Fruit fly (Drosophila melanogaster) whole organism, prepupa: ENCODE data around the gene c11.1.

Source experiments
- Blimp-1 ChIP-seq: fragments of 200-800 bp; sonication (Bioruptor generic); optimal IDR thresholded peaks from 3 replicates; lab custom pipeline; 2017; ENCODE audit warnings: missing biosample characterization, missing genetic modification characterization, mild to moderate bottlenecking, moderate library complexity, missing genetic modification reagents
- CG10631 ChIP-seq: fragments of 200-800 bp; sonication (Bioruptor generic); optimal IDR thresholded peaks from 2 replicates; lab custom pipeline; 2016; ENCODE audit warnings: missing biosample characterization, missing genetic modification characterization
- CG10669 ChIP-seq: fragments of 200-800 bp; sonication (Bioruptor generic); optimal IDR thresholded peaks from 3 replicates; lab custom pipeline; 2018; ENCODE audit warnings: missing biosample characterization, mild to moderate bottlenecking, missing genetic modification characterization, moderate library complexity
- CG11294 ChIP-seq: fragments of 200-800 bp; sonication (Bioruptor generic); IDR thresholded peaks from 2 replicates; pipeline ENCODE4 v1.3.6; 2022; ENCODE audit warnings: missing biosample characterization, missing genetic modification characterization
- CG11762 ChIP-seq: fragments of 200-800 bp; sonication (Bioruptor generic); optimal IDR thresholded peaks from 3 replicates; lab custom pipeline; 2016; ENCODE audit warnings: missing biosample characterization, missing genetic modification characterization; ENCODE audit not compliant: insufficient read depth
- CG15336 ChIP-seq: fragments of 200-800 bp; sonication (Bioruptor generic); IDR thresholded peaks from 2 replicates; pipeline ENCODE4 v1.3.6; 2022; ENCODE audit warnings: missing biosample characterization, missing genetic modification characterization
- CG16779 ChIP-seq: fragments of 200-800 bp; sonication (Bioruptor generic); optimal IDR thresholded peaks from 3 replicates; lab custom pipeline; 2017; ENCODE audit warnings: missing biosample characterization, mild to moderate bottlenecking, missing genetic modification characterization
- CG31627 ChIP-seq: fragments of 200-800 bp; sonication (Bioruptor generic); optimal IDR thresholded peaks from 3 replicates; lab custom pipeline; 2016; ENCODE audit warnings: missing biosample characterization, missing genetic modification characterization
- CG32006 ChIP-seq: fragments of 200-800 bp; sonication (Bioruptor generic); optimal IDR thresholded peaks from 3 replicates; lab custom pipeline; 2017; ENCODE audit warnings: missing biosample characterization, mild to moderate bottlenecking, missing genetic modification characterization
- CG3919 ChIP-seq: fragments of 200-800 bp; sonication (Bioruptor generic); optimal IDR thresholded peaks from 3 replicates; lab custom pipeline; 2016; ENCODE audit warnings: missing biosample characterization, missing genetic modification characterization
- CG4318 ChIP-seq: fragments of 200-800 bp; sonication (Bioruptor generic); optimal IDR thresholded peaks from 3 replicates; lab custom pipeline; 2017; ENCODE audit warnings: missing biosample characterization, mild to moderate bottlenecking, missing genetic modification characterization
- CG6276 ChIP-seq: fragments of 200-800 bp; sonication (Bioruptor generic); optimal IDR thresholded peaks from 2 replicates; lab custom pipeline; 2017; ENCODE audit warnings: missing biosample characterization, mild to moderate bottlenecking, missing genetic modification characterization
- CG6854 ChIP-seq: fragments of 200-800 bp; sonication (Bioruptor generic); optimal IDR thresholded peaks from 2 replicates; lab custom pipeline; 2017; ENCODE audit warnings: missing biosample characterization, mild to moderate bottlenecking, missing genetic modification characterization
- CG7368 ChIP-seq: fragments of 200-800 bp; sonication (Bioruptor generic); optimal IDR thresholded peaks from 3 replicates; lab custom pipeline; 2016; ENCODE audit warnings: missing biosample characterization, missing genetic modification characterization
- CG8319 ChIP-seq: fragments of 200-800 bp; sonication (Bioruptor generic); optimal IDR thresholded peaks from 3 replicates; lab custom pipeline; 2016; ENCODE audit warnings: missing biosample characterization, missing genetic modification characterization
- CG8632 ChIP-seq: fragments of 200-800 bp; sonication (Bioruptor generic); optimal IDR thresholded peaks from 3 replicates; lab custom pipeline; 2016; ENCODE audit warnings: missing biosample characterization, missing genetic modification characterization
- CG9139 ChIP-seq: fragments of 200-800 bp; sonication (Bioruptor generic); optimal IDR thresholded peaks from 3 replicates; lab custom pipeline; 2017; ENCODE audit warnings: missing biosample characterization, mild to moderate bottlenecking, missing genetic modification characterization
- Eip78C ChIP-seq: fragments of 200-800 bp; sonication (Bioruptor generic); peaks from one replicate; lab custom pipeline; 2016; ENCODE audit warnings: missing biosample characterization, missing genetic modification characterization
- Hr38 ChIP-seq: sonication (Bioruptor generic); optimal IDR thresholded peaks from 2 replicates; lab custom pipeline; 2016; ENCODE audit warnings: missing biosample characterization, missing genetic modification characterization
- Hr4 ChIP-seq: fragments of 200-800 bp; sonication (Bioruptor generic); optimal IDR thresholded peaks from 3 replicates; lab custom pipeline; 2016; ENCODE audit warnings: missing biosample characterization, missing genetic modification characterization
- Met ChIP-seq: fragments of 200-800 bp; sonication (Bioruptor generic); optimal IDR thresholded peaks from 3 replicates; lab custom pipeline; 2016; ENCODE audit warnings: missing biosample characterization, missing genetic modification characterization
- OdsH ChIP-seq: fragments of 200-800 bp; sonication (Bioruptor generic); optimal IDR thresholded peaks from 3 replicates; lab custom pipeline; 2016; ENCODE audit warnings: missing biosample characterization, missing genetic modification characterization
- Smox ChIP-seq: fragments of 200-800 bp; sonication (Bioruptor generic); optimal IDR thresholded peaks from 3 replicates; lab custom pipeline; 2016; ENCODE audit warnings: missing biosample characterization, missing genetic modification characterization
- Sox14 ChIP-seq: fragments of 200-800 bp; sonication (Bioruptor generic); optimal IDR thresholded peaks from 3 replicates; lab custom pipeline; 2016; ENCODE audit warnings: missing biosample characterization, missing genetic modification characterization
- achi ChIP-seq: fragments of 200-800 bp; sonication (Bioruptor generic); optimal IDR thresholded peaks from 3 replicates; lab custom pipeline; 2016; ENCODE audit warnings: missing biosample characterization, missing genetic modification characterization
- dsx ChIP-seq: fragments of 200-800 bp; optimal IDR thresholded peaks from 3 replicates; lab custom pipeline; 2019; ENCODE audit warnings: missing biosample characterization, mild to moderate bottlenecking, missing genetic modification characterization, moderate library complexity; ENCODE audit not compliant: poor library complexity, severe bottlenecking
- esn ChIP-seq: fragments of 200-800 bp; sonication (Bioruptor generic); optimal IDR thresholded peaks from 2 replicates; lab custom pipeline; 2016; ENCODE audit warnings: missing biosample characterization, mild to moderate bottlenecking, missing genetic modification characterization, moderate library complexity
- fd85E ChIP-seq: fragments of 200-800 bp; sonication (Bioruptor generic); optimal IDR thresholded peaks from 3 replicates; lab custom pipeline; 2016; ENCODE audit warnings: missing biosample characterization, missing genetic modification characterization
- fkh ChIP-seq: fragments of 200-800 bp; sonication (Bioruptor generic); optimal IDR thresholded peaks from 3 replicates; lab custom pipeline; 2017; ENCODE audit warnings: missing biosample characterization, mild to moderate bottlenecking, missing genetic modification characterization, moderate library complexity
- pdm3 ChIP-seq: fragments of 200-800 bp; sonication (Bioruptor generic); optimal IDR thresholded peaks from 3 replicates; lab custom pipeline; 2016; ENCODE audit warnings: missing biosample characterization, missing genetic modification characterization
- salr ChIP-seq, 2 experiments: fragments of 200-800 bp; sonication (Bioruptor generic); optimal IDR thresholded peaks; 3 replicates each; lab custom pipeline; 2016 to 2018; ENCODE audit warnings: missing biosample characterization in 2 of 2, missing genetic modification characterization in 2 of 2, mild to moderate bottlenecking in 1 of 2
- spab ChIP-seq: fragments of 200-800 bp; sonication (Bioruptor generic); optimal IDR thresholded peaks from 2 replicates; lab custom pipeline; 2017; ENCODE audit warnings: missing biosample characterization, mild to moderate bottlenecking, missing genetic modification characterization, missing genetic modification reagents
- ss ChIP-seq, 2 experiments: fragments of 200-800 bp; sonication (Bioruptor generic); optimal IDR thresholded peaks; 2 replicates in 1 of 2; 3 replicates in 1 of 2; lab custom pipeline; 2017 to 2018; ENCODE audit warnings: mild to moderate bottlenecking in 2 of 2, missing biosample characterization in 2 of 2, missing genetic modification characterization in 2 of 2, moderate library complexity in 1 of 2
- svp ChIP-seq: fragments of 200-800 bp; sonication (Bioruptor generic); peaks from one replicate; lab custom pipeline; 2016; ENCODE audit warnings: missing biosample characterization, missing genetic modification characterization
- topi ChIP-seq: fragments of 200-800 bp; sonication (Bioruptor generic); optimal IDR thresholded peaks from 3 replicates; lab custom pipeline; 2016; ENCODE audit warnings: missing biosample characterization, missing genetic modification characterization
- vri ChIP-seq: fragments of 200-800 bp; sonication (Bioruptor generic); optimal IDR thresholded peaks from 3 replicates; lab custom pipeline; 2016; ENCODE audit warnings: missing biosample characterization, mild to moderate bottlenecking, missing genetic modification characterization

The c11.1 gene

DNA sequence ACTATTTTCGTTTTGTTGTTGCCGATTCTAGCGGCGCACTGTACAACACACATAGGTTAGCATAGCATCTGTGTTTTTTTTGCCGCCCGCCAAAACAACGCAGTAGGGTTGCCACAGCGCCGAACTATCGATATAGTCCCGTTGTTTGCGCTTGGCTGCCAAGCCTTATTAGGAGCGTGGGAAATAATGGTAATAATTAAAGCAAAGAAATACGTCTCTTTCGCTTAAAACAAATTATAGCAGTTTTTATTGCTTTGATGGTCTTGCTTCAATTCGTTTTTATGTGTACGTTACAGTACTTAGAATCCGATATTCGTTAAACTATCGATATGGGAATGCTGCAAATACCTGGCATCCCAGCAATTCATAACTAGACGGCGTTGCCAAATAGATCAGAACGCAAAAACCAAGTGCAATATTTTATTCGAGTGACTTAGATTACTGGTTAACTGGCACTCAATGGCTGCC, 39.5 kb downstream of the c11.1 start, which contains the start of the genes mxc and Larp7 (continued):
- no peak for TF ChIP-seq OdsH (GFP tag; lab: Kevin White, UChicago)
- no peak for TF ChIP-seq CG10669 (GFP tag; lab: Kevin White, UChicago)
- peak; percentile 65 for TF ChIP-seq esn
- no peak for TF ChIP-seq CG9139 (GFP tag; lab: Kevin White, UChicago)

DNA sequence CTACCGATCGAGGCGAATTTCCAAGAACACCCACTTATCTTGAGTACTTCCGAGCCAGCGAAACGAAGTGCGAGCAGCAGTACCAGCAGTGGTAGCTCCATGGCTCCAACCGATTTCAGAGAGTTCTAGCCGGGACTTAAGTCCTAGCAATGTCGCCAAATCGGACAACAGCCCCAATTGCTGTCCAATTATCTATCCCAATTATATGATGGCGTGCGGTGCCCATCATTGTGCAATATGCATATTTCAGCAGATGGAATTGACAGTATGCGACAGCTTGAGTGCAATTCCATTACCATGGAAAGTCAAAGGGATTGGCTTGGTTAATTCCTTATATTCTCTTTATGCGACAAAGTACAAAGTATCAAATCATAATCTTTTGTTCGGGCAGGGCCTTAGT, 46.4 kb downstream of the c11.1 start, which contains the start of gene Ir8a:
TSS of gene Ir8a (minus strand) at position 101 of the 400 bp plus-strand sequence.
- TF ChIP-seq dsx (GFP tag; lab: Kevin White, UChicago) (no peak), CG16779 (tag; lab: Kevin White, UChicago) (no peak), CG32006 (GFP tag; lab: Kevin White, UChicago) (no peak), CG15336 (GFP tag; lab: Robert Waterston, UW) (no peak), CG7368 (GFP tag; lab: Kevin White, UChicago) (no peak), CG10631 (no peak), Met (no peak), Blimp-1 (no peak), Smox (GFP tag; lab: Kevin White, UChicago) (no peak), CG3919 (GFP tag; lab: Kevin White, UChicago) (no peak), CG11762 (GFP tag; lab: Kevin White, UChicago) (no peak), CG6854 (GFP tag; lab: Kevin White, UChicago) (no peak), Hr4 (GFP tag; lab: Kevin White, UChicago) (no peak), achi (GFP tag; lab: Kevin White, UChicago) (no peak), CG11294 (GFP tag; lab: Robert Waterston, UW) (no peak), vri (GFP tag; lab: Kevin White, UChicago) (no peak), pdm3 (GFP tag; lab: Kevin White, UChicago) (no peak), topi (no peak), fkh (GFP tag; lab: Kevin White, UChicago) (no peak), svp (GFP tag; lab: Kevin White, UChicago) (no peak)

DNA sequence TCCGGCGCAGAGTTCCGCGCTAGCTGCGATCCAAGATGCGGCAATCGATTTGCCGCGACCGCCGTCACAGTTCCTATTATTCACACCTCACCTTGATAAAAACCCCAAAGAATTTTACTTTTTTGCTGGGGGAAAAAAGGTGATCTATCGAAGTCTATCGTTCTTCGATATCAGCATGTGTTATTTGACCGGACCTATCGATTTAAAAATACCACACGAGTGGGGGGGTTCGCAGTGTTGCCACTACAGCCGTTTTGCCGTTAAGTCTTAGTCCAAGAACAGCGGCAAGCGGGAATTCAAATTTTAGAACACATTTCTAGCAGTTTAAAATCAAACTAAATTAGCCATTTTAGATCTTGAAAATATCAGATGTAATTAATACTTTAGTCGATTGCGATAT, 50.7 kb downstream of the c11.1 start, which contains the start of gene CG12121:
TSS of gene CG12121 (minus strand) at position 180 of the 400 bp plus-strand sequence.
- no peak for TF ChIP-seq CG4318
- no peak for TF ChIP-seq CG11762 (GFP tag; lab: Kevin White, UChicago)
- no peak for TF ChIP-seq spab (GFP tag; lab: Kevin White, UChicago)
- TF ChIP-seq CG6276 = no peak
- no peak for TF ChIP-seq CG8319
- TF ChIP-seq Sox14 (GFP tag; lab: Kevin White, UChicago) = no peak
- TF ChIP-seq fd85E (GFP tag; lab: Kevin White, UChicago) = no peak
- TF ChIP-seq Hr38 (GFP tag; lab: Kevin White, UChicago) = no peak
- TF ChIP-seq CG3919 (GFP tag; lab: Kevin White, UChicago) = no peak
- no peak for TF ChIP-seq ss (GFP tag; optimal IDR thresholded peaks at IDR 0.05; lab: Kevin White, UChicago)
- TF ChIP-seq CG8632 (GFP tag; lab: Kevin White, UChicago) = no peak
- TF ChIP-seq CG31627 (GFP tag; lab: Kevin White, UChicago) = no peak
- no peak for TF ChIP-seq salr (GFP tag; optimal IDR thresholded peaks at IDR 0.05; lab: Kevin White, UChicago)

- TF ChIP-seq Eip78C (GFP tag; lab: Kevin White, UChicago) (no peak), achi (GFP tag; lab: Kevin White, UChicago) (no peak), fd85E (GFP tag; lab: Kevin White, UChicago) (no peak)
These were observed 56.1 kb downstream of the c11.1 start, which contains the start of gene Gr8a for dm6 chrX:9226837-9227236. Gene Gr8a (plus strand): TSS chrX:9227137.
